Worm (Caenorhabditis elegans) whole organism, L3 larva: ENCODE results near the gene C15C8.8.

Experiments
- ceh-9 ChIP-seq: sonication (generic microtip); optimal IDR thresholded peaks from 2 replicates; lab custom pipeline; 2018; ENCODE audit warnings: missing biosample characterization, missing genetic modification characterization
- nhr-237 ChIP-seq: fragments of 150-350 bp; optimal IDR thresholded peaks from 2 replicates; lab custom pipeline; 2014; ENCODE audit warnings: missing biosample characterization, missing genetic modification characterization
- snpc-4 ChIP-seq: fragments of 150-350 bp; optimal IDR thresholded peaks from 2 replicates; lab custom pipeline; 2014; ENCODE audit warnings: missing biosample characterization, missing genetic modification characterization
- unc-62 ChIP-seq: fragments of 150-350 bp; sonication (generic microtip); optimal IDR thresholded peaks from 4 replicates; lab custom pipeline; 2014; ENCODE audit warnings: missing biosample characterization, missing genetic modification reagents, missing genetic modification characterization

DNA sequence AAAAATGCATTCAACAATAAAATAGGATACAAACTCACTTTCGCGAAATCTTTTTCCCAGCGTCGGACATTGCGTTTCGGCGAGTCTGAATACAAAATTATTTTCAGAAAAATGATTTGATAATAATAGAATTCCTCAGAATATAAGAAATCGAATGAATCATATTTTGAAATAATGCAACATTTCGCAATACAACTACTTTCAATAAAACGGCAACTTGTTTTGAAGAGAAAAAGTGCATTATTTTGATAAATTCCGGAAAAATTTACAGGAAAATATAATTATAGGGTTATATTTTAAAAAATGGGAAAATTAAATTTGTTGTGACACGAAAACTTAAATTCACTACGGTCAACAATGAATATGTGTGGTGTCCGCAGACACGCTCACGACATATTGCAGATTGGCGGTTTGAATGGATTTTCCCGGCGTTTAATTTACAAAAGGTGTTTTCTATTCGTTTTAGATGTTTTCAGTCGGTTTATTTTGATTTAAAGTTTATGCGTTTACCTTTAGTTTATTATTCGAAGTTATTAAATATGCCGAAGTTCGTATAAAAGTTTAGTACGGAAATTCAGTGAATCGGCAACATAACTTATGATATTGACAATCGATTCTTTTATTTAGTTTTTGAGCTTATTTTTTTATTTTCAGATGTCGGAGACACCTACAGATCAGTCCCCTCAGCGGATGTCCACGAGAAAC, 11.1 kb upstream of the C15C8.8 start, which contains the start of the genes abcf-1 and scc-3:
- TF ChIP-seq snpc-4 (no peak), ceh-9 (no peak), nhr-237 (tag; lab: Kevin White, UChicago) (no peak), unc-62 (GFP tag; lab: Kevin White, UChicago) (no peak)
